Worm (Caenorhabditis elegans): Measurements from ENCODE around the gene W04E12.5.

The W04E12.5 gene

DNA sequence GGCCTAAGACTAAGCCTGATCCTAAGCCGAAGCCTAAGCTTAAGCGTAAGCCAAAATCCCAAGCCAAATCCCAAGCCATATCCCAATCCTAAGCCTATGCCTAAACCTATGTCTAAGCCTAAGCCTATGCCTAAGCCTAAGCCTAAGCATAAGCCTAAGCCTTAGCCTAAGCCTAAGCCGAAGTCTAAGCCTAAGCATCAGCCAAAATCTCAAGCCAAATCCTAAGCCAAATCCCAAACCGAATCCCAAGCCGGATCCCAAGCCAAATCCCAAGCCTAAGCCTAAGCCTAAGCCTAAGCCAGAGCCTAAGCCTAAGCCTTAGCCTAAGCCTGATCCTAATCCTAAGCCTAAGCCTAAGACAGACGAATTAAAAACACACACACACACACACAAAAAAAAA lies 1.2 kb downstream of the W04E12.5 start:
- TF ChIP-seq blmp-1 (tag; optimal IDR thresholded peaks at IDR 0.05), result no peak
- TF ChIP-seq ham-2 (GFP tag; optimal IDR thresholded peaks at IDR 0.05), result no peak
- TF ChIP-seq nhr-28 (tag; optimal IDR thresholded peaks at IDR 0.05), result no peak
- TF ChIP-seq elt-1 (tag; optimal IDR thresholded peaks at IDR 0.05; ENCODE audit: borderline replicate concordance, insufficient read depth), result no peak
- TF ChIP-seq lsy-2 (tag; optimal IDR thresholded peaks at IDR 0.05), result no peak
- no peak for TF ChIP-seq ceh-39 (tag; optimal IDR thresholded peaks at IDR 0.05)
- TF ChIP-seq elt-3 (tag; optimal IDR thresholded peaks at IDR 0.05), result no peak
- no peak for TF ChIP-seq drap-1 (GFP tag; optimal IDR thresholded peaks at IDR 0.05)
- TF ChIP-seq nhr-76 (tag; optimal IDR thresholded peaks at IDR 0.05), result no peak
- TF ChIP-seq ceh-43 (GFP tag; optimal IDR thresholded peaks at IDR 0.05), result no peak
- no peak for TF ChIP-seq mls-2 (tag; optimal IDR thresholded peaks at IDR 0.05)
- no peak for TF ChIP-seq tbx-8 (GFP tag; optimal IDR thresholded peaks at IDR 0.05)
- TF ChIP-seq sptf-1 (tag; optimal IDR thresholded peaks at IDR 0.05), result no peak
- no peak for TF ChIP-seq nhr-2 (tag; optimal IDR thresholded peaks at IDR 0.05)
- no peak for TF ChIP-seq mab-5 (tag; optimal IDR thresholded peaks at IDR 0.05)
- no peak for TF ChIP-seq snpc-4 (tag; optimal IDR thresholded peaks at IDR 0.05)
- TF ChIP-seq mep-1 (tag; optimal IDR thresholded peaks at IDR 0.05), result no peak
- TF ChIP-seq M03D4.4 (tag; optimal IDR thresholded peaks at IDR 0.05), result no peak

DNA sequence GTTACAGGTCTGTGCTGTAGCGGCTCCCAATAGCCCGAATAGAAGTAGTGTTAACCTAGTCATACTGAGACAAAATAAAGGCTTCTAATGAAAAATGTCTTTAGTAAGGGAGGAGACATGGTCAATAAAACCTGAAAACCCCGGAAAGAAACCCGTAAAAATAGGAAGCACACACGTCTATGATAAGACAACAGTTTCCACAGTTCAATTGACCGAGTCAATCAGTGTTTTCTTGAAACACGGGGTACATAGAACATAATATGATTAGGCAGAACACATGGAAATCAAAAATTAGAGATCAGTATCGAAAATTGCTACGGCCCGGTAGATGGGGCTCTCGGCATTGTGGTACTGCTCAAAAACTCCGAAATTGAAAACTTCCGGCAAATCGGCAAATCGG lies 5.2 kb downstream of the W04E12.5 start, which contains the start of gene clec-49:
Gene clec-49 (minus strand): TSS at position 103 of the 400 bp plus-strand sequence.
- no peak for TF ChIP-seq ceh-83 (GFP tag; optimal IDR thresholded peaks at IDR 0.05)

DNA sequence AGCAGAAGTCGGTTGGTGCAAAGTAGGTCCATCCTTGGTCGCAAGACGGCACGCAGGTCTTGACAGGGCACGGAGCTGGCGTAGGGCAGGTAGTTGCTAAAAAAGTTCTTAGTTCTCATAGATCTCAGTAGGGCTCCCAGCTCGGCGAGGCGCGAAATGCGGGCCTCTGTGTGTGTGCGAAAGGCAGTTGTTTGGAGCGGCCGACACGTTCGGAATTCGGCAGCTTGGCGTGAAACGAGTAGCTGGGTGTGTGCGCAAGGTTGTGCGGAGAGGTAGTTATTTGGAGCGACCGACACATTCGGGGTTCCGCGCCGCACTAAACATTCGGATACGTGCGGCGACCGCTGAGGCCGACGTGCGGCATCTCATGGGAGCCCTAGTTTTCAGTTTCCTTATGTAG lies 6.9 kb downstream of the W04E12.5 start:
- TF ChIP-seq mab-5 (tag; optimal IDR thresholded peaks at IDR 0.05) (no peak), unc-39 (tag; optimal IDR thresholded peaks at IDR 0.05) (no peak), drap-1 (GFP tag; optimal IDR thresholded peaks at IDR 0.05) (no peak), ces-1 (GFP tag; optimal IDR thresholded peaks at IDR 0.05) (no peak), blmp-1 (tag; optimal IDR thresholded peaks at IDR 0.05) (no peak), ztf-11 (tag; optimal IDR thresholded peaks at IDR 0.05) (no peak), mep-1 (tag; optimal IDR thresholded peaks at IDR 0.05) (no peak), nhr-76 (tag; optimal IDR thresholded peaks at IDR 0.05) (no peak), lsy-2 (tag; optimal IDR thresholded peaks at IDR 0.05) (no peak), lin-13 (tag; optimal IDR thresholded peaks at IDR 0.05) (no peak)

DNA sequence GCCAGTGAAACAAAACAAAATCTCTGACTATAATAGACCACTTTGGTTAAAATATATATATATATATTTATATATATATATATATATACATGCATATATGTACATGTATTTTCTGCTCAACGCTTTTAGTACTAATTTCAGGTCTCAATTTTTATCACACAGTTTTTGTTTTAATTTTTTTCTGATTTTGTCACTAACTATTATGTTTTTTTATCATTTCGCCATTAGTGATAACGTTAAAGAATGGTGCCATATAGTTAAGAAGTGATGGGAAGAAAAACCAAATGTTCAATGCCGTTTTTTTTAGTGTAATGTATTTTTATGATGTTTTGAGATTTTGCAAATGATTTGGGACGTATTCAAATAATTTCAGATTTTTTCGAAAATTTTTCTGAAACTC lies 8.4 kb downstream of the W04E12.5 start:
- TF ChIP-seq drap-1 (GFP tag; optimal IDR thresholded peaks at IDR 0.05), result no peak
- no peak for TF ChIP-seq flh-1 (GFP tag; optimal IDR thresholded peaks at IDR 0.05)
- no peak for TF ChIP-seq nhr-76 (tag; optimal IDR thresholded peaks at IDR 0.05)
- no peak for TF ChIP-seq mab-5 (tag; optimal IDR thresholded peaks at IDR 0.05)
- TF ChIP-seq elt-1 (tag; optimal IDR thresholded peaks at IDR 0.05; ENCODE audit: borderline replicate concordance, insufficient read depth), result no peak
- TF ChIP-seq ham-2 (GFP tag; optimal IDR thresholded peaks at IDR 0.05), result no peak
- no peak for TF ChIP-seq hlh-1 (tag; optimal IDR thresholded peaks at IDR 0.05)
- no peak for TF ChIP-seq nhr-237 (tag; optimal IDR thresholded peaks at IDR 0.05)
- TF ChIP-seq lin-13 (tag; optimal IDR thresholded peaks at IDR 0.05), result no peak

DNA sequence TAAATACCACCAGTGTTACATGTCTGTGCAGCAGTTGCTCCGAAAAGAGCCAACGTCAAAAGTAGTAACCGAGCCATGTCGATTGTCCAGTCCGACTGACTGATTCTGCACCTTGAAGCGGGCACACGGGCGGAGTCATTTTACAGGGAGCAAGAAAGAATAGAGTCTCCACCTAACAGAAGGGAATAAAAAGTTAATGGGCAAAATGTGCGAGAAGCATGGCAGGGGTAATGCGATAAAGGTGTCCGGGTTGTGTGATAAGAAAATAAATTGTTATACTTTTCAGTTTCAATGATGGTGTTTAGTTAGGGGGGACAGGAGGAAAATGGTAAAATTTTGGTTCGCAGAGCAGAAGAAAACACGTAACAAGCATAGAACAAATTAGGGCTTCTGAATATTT lies 9.3 kb downstream of the W04E12.5 start, which contains the start of gene clec-50:
Gene clec-50 (minus strand): TSS at position 109 of the 400 bp plus-strand sequence.
- TF ChIP-seq cnd-1 (tag; optimal IDR thresholded peaks at IDR 0.05) (no peak), ceh-43 (GFP tag; optimal IDR thresholded peaks at IDR 0.05) (no peak), nhr-2 (tag; optimal IDR thresholded peaks at IDR 0.05) (no peak), drap-1 (GFP tag; optimal IDR thresholded peaks at IDR 0.05) (no peak), ces-1 (GFP tag; optimal IDR thresholded peaks at IDR 0.05) (no peak), unc-120 (tag; optimal IDR thresholded peaks at IDR 0.05; ENCODE audit: poor library complexity, severe bottlenecking) (no peak), unc-39 (tag; optimal IDR thresholded peaks at IDR 0.05) (no peak), nhr-237 (tag; optimal IDR thresholded peaks at IDR 0.05) (no peak), pha-4 (tag; optimal IDR thresholded peaks at IDR 0.05) (no peak), nhr-76 (tag; optimal IDR thresholded peaks at IDR 0.05) (no peak), elt-1 (tag; optimal IDR thresholded peaks at IDR 0.05; ENCODE audit: borderline replicate concordance, insufficient read depth) (no peak), bed-3 (GFP tag; optimal IDR thresholded peaks at IDR 0.05) (no peak), elt-3 (tag; optimal IDR thresholded peaks at IDR 0.05) (no peak), M03D4.4 (tag; optimal IDR thresholded peaks at IDR 0.05) (no peak), zip-8 (tag; optimal IDR thresholded peaks at IDR 0.05) (no peak), unc-62 (GFP tag; optimal IDR thresholded peaks at IDR 0.05) (no peak), snpc-4 (tag; optimal IDR thresholded peaks at IDR 0.05) (no peak), flh-1 (GFP tag; optimal IDR thresholded peaks at IDR 0.05) (no peak), mab-5 (tag; optimal IDR thresholded peaks at IDR 0.05) (no peak), nhr-28 (tag; optimal IDR thresholded peaks at IDR 0.05) (no peak)
